Worm (Caenorhabditis elegans) whole organism, L4 larva: ENCODE data around the gene K06H7.2.

ENCODE experiments used
- D1046.2 ChIP-seq: fragments of 200-800 bp; sonication (Bioruptor generic); IDR thresholded peaks from 2 replicates; pipeline ENCODE4 v1.3.6; 2022; ENCODE audit warnings: missing genetic modification characterization, missing compliant biosample characterization
- F10B5.3 ChIP-seq: sonication (generic microtip); optimal IDR thresholded peaks from 2 replicates; lab custom pipeline; 2016; ENCODE audit warnings: mild to moderate bottlenecking, missing genetic modification characterization, missing compliant biosample characterization
- F37D6.2 ChIP-seq: sonication (generic microtip); optimal IDR thresholded peaks from 2 replicates; lab custom pipeline; 2016; ENCODE audit warnings: mild to moderate bottlenecking, missing genetic modification characterization, missing compliant biosample characterization
- F49E8.2 ChIP-seq: sonication (generic microtip); optimal IDR thresholded peaks from 2 replicates; lab custom pipeline; 2016; ENCODE audit warnings: missing compliant biosample characterization, mild to moderate bottlenecking, missing genetic modification characterization, borderline replicate concordance
- R02D3.7 ChIP-seq: fragments of 150-350 bp; sonication (generic microtip); optimal IDR thresholded peaks from 3 replicates; lab custom pipeline; 2014; ENCODE audit warnings: missing biosample characterization, missing genetic modification characterization
- Y105C5A.15 ChIP-seq: fragments of 200-800 bp; sonication (Bioruptor generic); IDR thresholded peaks from 2 replicates; pipeline ENCODE4 v1.3.6; 2022; ENCODE audit warnings: missing genetic modification characterization, missing compliant biosample characterization
- aha-1 ChIP-seq: fragments of 150-350 bp; peaks from one replicate; lab custom pipeline; 2014; ENCODE audit warnings: missing biosample characterization, missing genetic modification characterization
- ama-1 ChIP-seq: fragments of 150-350 bp; optimal IDR thresholded peaks from 2 replicates; lab custom pipeline; 2014; ENCODE audit warnings: inconsistent platforms, mixed read lengths
- attf-4 ChIP-seq: sonication (generic microtip); optimal IDR thresholded peaks from 3 replicates; lab custom pipeline; 2017; ENCODE audit warnings: missing biosample characterization, missing genetic modification characterization
- ceh-32 ChIP-seq: sonication (generic microtip); optimal IDR thresholded peaks from 2 replicates; lab custom pipeline; 2016; ENCODE audit warnings: mild to moderate bottlenecking, missing genetic modification characterization, missing compliant biosample characterization; ENCODE audit not compliant: poor library complexity
- ceh-62 ChIP-seq: sonication (generic microtip); optimal IDR thresholded peaks from 2 replicates; lab custom pipeline; 2017; ENCODE audit warnings: missing biosample characterization, missing genetic modification characterization
- ceh-82 ChIP-seq: sonication (generic microtip); optimal IDR thresholded peaks from 2 replicates; lab custom pipeline; 2017; ENCODE audit warnings: missing biosample characterization, missing genetic modification characterization
- cey-2 ChIP-seq: sonication (generic microtip); optimal IDR thresholded peaks from 3 replicates; lab custom pipeline; 2017; ENCODE audit warnings: missing genetic modification characterization, mild to moderate bottlenecking, missing compliant biosample characterization, antibody characterized with exemption, borderline replicate concordance; ENCODE audit not compliant: insufficient read depth
- daf-8 ChIP-seq: fragments of 200-800 bp; sonication (Bioruptor generic); IDR thresholded peaks from 2 replicates; pipeline ENCODE4 v1.3.6; 2022; ENCODE audit warnings: missing genetic modification characterization, missing compliant biosample characterization
- dmd-8 ChIP-seq: fragments of 200-800 bp; sonication (Bioruptor generic); IDR thresholded peaks from 2 replicates; pipeline ENCODE4 v1.3.6; 2022; ENCODE audit warnings: missing genetic modification characterization, missing compliant biosample characterization
- duxl-1 ChIP-seq: sonication (generic microtip); optimal IDR thresholded peaks from 2 replicates; lab custom pipeline; 2016; ENCODE audit warnings: mild to moderate bottlenecking, missing genetic modification characterization, moderate library complexity, missing compliant biosample characterization; ENCODE audit not compliant: poor library complexity
- fos-1 ChIP-seq: fragments of 150-350 bp; optimal IDR thresholded peaks from 2 replicates; lab custom pipeline; 2014; ENCODE audit warnings: missing biosample characterization, missing genetic modification characterization
- hif-1 ChIP-seq, 2 experiments: sonication (generic microtip); optimal IDR thresholded peaks; 2 replicates each; lab custom pipeline; 2016 to 2017; ENCODE audit warnings: missing compliant biosample characterization in 2 of 2, missing genetic modification characterization in 2 of 2, missing genetic modification reagents in 2 of 2, missing genotype in 2 of 2, mild to moderate bottlenecking in 1 of 2
- hlh-11 ChIP-seq: fragments of 200-800 bp; sonication (Bioruptor generic); optimal IDR thresholded peaks from 2 replicates; lab custom pipeline; 2018; ENCODE audit warnings: mild to moderate bottlenecking, missing genetic modification characterization, missing compliant biosample characterization
- jun-1 ChIP-seq: fragments of 150-350 bp; optimal IDR thresholded peaks from 2 replicates; lab custom pipeline; 2014; ENCODE audit warnings: missing biosample characterization, missing genetic modification reagents, missing genetic modification characterization
- lim-7 ChIP-seq: fragments of 200-800 bp; sonication (Bioruptor generic); IDR thresholded peaks from 2 replicates; pipeline ENCODE4 v1.3.6; 2022; ENCODE audit warnings: missing genetic modification characterization, missing compliant biosample characterization
- lin-38 ChIP-seq: fragments of 200-800 bp; sonication (Bioruptor generic); IDR thresholded peaks from 2 replicates; pipeline ENCODE4 v1.3.6; 2022; ENCODE audit warnings: missing genetic modification reagents, missing genetic modification characterization, missing compliant biosample characterization
- madf-5 ChIP-seq, 2 experiments: fragments of 200-800 bp; sonication (Bioruptor generic); IDR thresholded peaks; 2 replicates each; pipeline ENCODE4 v1.3.6; 2022; ENCODE audit warnings: missing compliant biosample characterization in 2 of 2, missing genetic modification characterization in 2 of 2
- mes-2 ChIP-seq: sonication (generic microtip); optimal IDR thresholded peaks from 2 replicates; lab custom pipeline; 2016; ENCODE audit warnings: missing genotype, mild to moderate bottlenecking, missing genetic modification characterization, missing compliant biosample characterization; ENCODE audit not compliant: poor library complexity, severe bottlenecking
- mxl-2 ChIP-seq: fragments of 200-800 bp; sonication (Bioruptor generic); conservative IDR thresholded peaks from 2 replicates; pipeline ENCODE4 v1.3.6; 2022; ENCODE audit warnings: missing genetic modification reagents, missing genetic modification characterization, missing compliant biosample characterization
- nhr-10 ChIP-seq: fragments of 150-350 bp; optimal IDR thresholded peaks from 2 replicates; lab custom pipeline; 2014; ENCODE audit warnings: missing biosample characterization, missing genetic modification characterization
- nhr-11 ChIP-seq: fragments of 150-350 bp; optimal IDR thresholded peaks from 2 replicates; lab custom pipeline; 2014; ENCODE audit warnings: missing biosample characterization, missing genetic modification characterization
- nhr-111 ChIP-seq: fragments of 200-800 bp; sonication (Bioruptor generic); optimal IDR thresholded peaks from 2 replicates; lab custom pipeline; 2018; ENCODE audit warnings: mild to moderate bottlenecking, missing genetic modification characterization, missing compliant biosample characterization
- nhr-42 ChIP-seq: fragments of 200-800 bp; sonication (Bioruptor generic); IDR thresholded peaks from 2 replicates; pipeline ENCODE4 v1.3.6; 2022; ENCODE audit warnings: missing genetic modification characterization, missing compliant biosample characterization
- nhr-6 ChIP-seq: fragments of 150-350 bp; optimal IDR thresholded peaks from 2 replicates; lab custom pipeline; 2014; ENCODE audit warnings: missing biosample characterization, missing genetic modification characterization
- php-3 ChIP-seq: fragments of 200-800 bp; sonication (Bioruptor generic); IDR thresholded peaks from 2 replicates; pipeline ENCODE4 v1.3.6; 2022; ENCODE audit warnings: missing genetic modification reagents, missing genetic modification characterization, missing compliant biosample characterization
- rbr-2 ChIP-seq: sonication (generic microtip); optimal IDR thresholded peaks from 2 replicates; lab custom pipeline; 2016; ENCODE audit warnings: missing genotype, missing genetic modification characterization, missing compliant biosample characterization
- sdz-12 ChIP-seq: fragments of 200-800 bp; sonication (Bioruptor generic); optimal IDR thresholded peaks from 2 replicates; lab custom pipeline; 2018; ENCODE audit warnings: mild to moderate bottlenecking, missing genetic modification characterization, missing compliant biosample characterization
- set-16 ChIP-seq: fragments of 200-800 bp; sonication (Bioruptor generic); IDR thresholded peaks from 2 replicates; pipeline ENCODE4 v1.3.6; 2022; ENCODE audit warnings: missing genetic modification reagents, missing genetic modification characterization, missing compliant biosample characterization
- skn-1 ChIP-seq: fragments of 150-350 bp; optimal IDR thresholded peaks from 2 replicates; lab custom pipeline; 2014; ENCODE audit warnings: missing biosample characterization, missing genetic modification characterization
- tra-1 ChIP-seq: fragments of 200-800 bp; sonication (Bioruptor generic); IDR thresholded peaks from 2 replicates; pipeline ENCODE4 v1.3.6; 2022; ENCODE audit warnings: missing genetic modification reagents, missing genetic modification characterization, missing compliant biosample characterization
- unc-62 ChIP-seq, 3 experiments: fragments of 150-350 bp in 1 of 3; sonication (generic microtip); optimal IDR thresholded peaks in 2 of 3; peaks in 1 of 3; 1 replicate in 1 of 3; 2 replicates in 2 of 3; lab custom pipeline; 2014 to 2017; ENCODE audit warnings: missing biosample characterization in 3 of 3, missing genetic modification characterization in 3 of 3, missing genetic modification reagents in 3 of 3, missing genotype in 1 of 3
- vab-7 ChIP-seq: fragments of 200-800 bp; sonication (Bioruptor generic); IDR thresholded peaks from 2 replicates; pipeline ENCODE4 v1.3.6; 2022; ENCODE audit warnings: missing genetic modification reagents, missing genetic modification characterization, missing compliant biosample characterization
- zfp-3 ChIP-seq: fragments of 200-800 bp; sonication (Bioruptor generic); conservative IDR thresholded peaks from 2 replicates; pipeline ENCODE4 v1.3.6; 2022; ENCODE audit warnings: missing genetic modification reagents, missing genetic modification characterization, missing compliant biosample characterization
- zip-11 ChIP-seq: fragments of 200-800 bp; sonication (Bioruptor generic); IDR thresholded peaks from 2 replicates; pipeline ENCODE4 v1.3.6; 2022; ENCODE audit warnings: missing genetic modification characterization, missing compliant biosample characterization

The K06H7.2 gene

ce11 chrIII:8061114-8061513 lies 32.3 kb upstream of the K06H7.2 start:
- TF ChIP-seq lim-7 (no peak), unc-62 (GFP tag; optimal IDR thresholded peaks at IDR 0.05 in 1 of 2; lab: Kevin White, UChicago) (peak in 1 of 2 experiments; percentile 96), unc-62 (tag; optimal IDR thresholded peaks at IDR 0.05; lab: Kevin White, UChicago) (no peak)

ce11 chrIII:8063659-8064058 lies 29.7 kb upstream of the K06H7.2 start:
- TF ChIP-seq D1046.2 (no peak), unc-62 (GFP tag; optimal IDR thresholded peaks at IDR 0.05 in 1 of 2; lab: Kevin White, UChicago) (peak in 1 of 2 experiments; percentile 95), unc-62 (tag; optimal IDR thresholded peaks at IDR 0.05; lab: Kevin White, UChicago) (no peak)

ce11 chrIII:8065101-8065500 lies 28.3 kb upstream of the K06H7.2 start:
- TF ChIP-seq rbr-2 (no peak), Y105C5A.15 (GFP tag; lab: Robert Waterston, UW) (no peak), zip-11 (GFP tag; lab: Robert Waterston, UW) (no peak), F37D6.2 (tag; lab: Kevin White, UChicago) (no peak), tra-1 (GFP tag; lab: Robert Waterston, UW) (no peak), zfp-3 (no peak)
- TF ChIP-seq, all 104 proteins: peak for 0

DNA sequence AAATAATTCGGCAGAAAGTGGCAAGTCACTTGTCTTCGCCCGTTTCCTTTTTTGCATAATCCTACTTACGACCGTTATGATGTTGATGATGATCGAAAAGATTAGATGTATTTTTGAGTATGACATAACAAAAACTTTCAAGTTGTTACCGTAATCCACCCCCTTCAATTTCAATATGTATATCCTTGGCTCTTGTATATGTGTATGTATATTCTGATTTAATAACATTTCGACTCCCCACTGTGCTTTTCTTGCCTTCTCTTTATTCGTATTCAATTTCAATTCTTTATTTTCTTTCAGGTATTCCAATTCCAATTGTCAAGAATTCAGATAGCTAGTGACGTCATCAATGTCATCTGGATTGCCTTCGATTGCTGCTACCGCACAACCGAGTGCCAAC lies 26.4 kb upstream of the K06H7.2 start, which contains the start of gene pros-1:
TSS of gene pros-1 (plus strand) at position 301 of the 400 bp plus-strand sequence.
- TF ChIP-seq ceh-32 (tag; lab: Kevin White, UChicago) (no peak), ceh-62 (no peak), sdz-12 (no peak), vab-7 (no peak), mxl-2 (GFP tag; lab: Robert Waterston, UW) (no peak)

DNA sequence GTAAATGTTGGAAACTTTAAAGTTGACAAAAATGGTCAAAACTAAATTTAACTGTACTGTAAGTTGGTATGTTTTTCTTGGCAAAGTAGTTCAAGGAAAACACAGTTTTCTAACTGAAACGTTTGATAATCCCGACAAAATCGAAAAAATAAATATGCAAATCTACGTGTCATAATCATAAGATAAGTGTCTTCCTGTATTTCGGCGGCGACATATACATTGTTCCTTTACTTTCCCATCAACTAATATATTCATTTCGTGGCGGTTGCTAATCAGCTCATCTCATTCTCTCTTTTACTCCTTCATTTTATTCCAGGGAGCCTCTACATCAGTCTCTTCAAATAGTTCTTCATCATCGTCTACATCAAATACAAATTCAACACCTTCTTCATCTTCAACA lies 25.6 kb upstream of the K06H7.2 start:
- TF ChIP-seq hlh-11 (tag; lab: Kevin White, UChicago) (no peak), daf-8 (GFP tag; lab: Robert Waterston, UW) (no peak), aha-1 (tag; lab: Kevin White, UChicago) (peak; percentile 93), R02D3.7 (no peak), nhr-42 (GFP tag; lab: Robert Waterston, UW) (no peak), skn-1 (no peak)
- TF ChIP-seq, all 104 proteins: peak for 1

ce11 chrIII:8069206-8069605 lies 24.2 kb upstream of the K06H7.2 start:
- TF ChIP-seq jun-1 (tag; lab: Kevin White, UChicago) = no peak
- no peak for TF ChIP-seq ceh-82
- peak; percentile 55 for TF ChIP-seq mes-2 (tag; lab: Kevin White, UChicago)
- TF ChIP-seq F10B5.3 (tag; lab: Kevin White, UChicago) = no peak
- no peak for TF ChIP-seq php-3 (GFP tag; lab: Robert Waterston, UW)
- TF ChIP-seq nhr-42 (GFP tag; lab: Robert Waterston, UW) = no peak
- TF ChIP-seq ama-1 (lab: Kevin White, UChicago) = no peak
- TF ChIP-seq nhr-11 (tag; lab: Kevin White, UChicago) = no peak
- no peak for TF ChIP-seq cey-2 (tag; lab: Kevin White, UChicago)
- no peak for TF ChIP-seq nhr-6
- TF ChIP-seq nhr-111 (GFP tag; lab: Kevin White, UChicago) = no peak
- TF ChIP-seq fos-1 (tag; lab: Kevin White, UChicago) = no peak
- no peak for TF ChIP-seq mxl-2 (GFP tag; lab: Robert Waterston, UW)
- TF ChIP-seq rbr-2 = no peak
- TF ChIP-seq dmd-8 (GFP tag; lab: Robert Waterston, UW) = 0 out of 2 replicates have a peak, but pooled peaks have one; percentile 57
- TF ChIP-seq hif-1 (tag; optimal IDR thresholded peaks at IDR 0.05; lab: Kevin White, UChicago) = no peak
- peak; percentile 38; the same call in 1 of the 2 replicates for TF ChIP-seq vab-7
- TF ChIP-seq F49E8.2 (tag; lab: Kevin White, UChicago) = no peak
- no peak for TF ChIP-seq attf-4 (tag; lab: Kevin White, UChicago)
- peak in 1 of 2 experiments; percentile 95 for TF ChIP-seq unc-62 (GFP tag; optimal IDR thresholded peaks at IDR 0.05 in 1 of 2; lab: Kevin White, UChicago)
- no peak for TF ChIP-seq unc-62 (tag; optimal IDR thresholded peaks at IDR 0.05; lab: Kevin White, UChicago)
- TF ChIP-seq set-16 (GFP tag; lab: Robert Waterston, UW) = no peak
- TF ChIP-seq nhr-10 = no peak
- TF ChIP-seq R02D3.7 = no peak
- TF ChIP-seq lin-38 (GFP tag; lab: Robert Waterston, UW) = no peak
- TF ChIP-seq duxl-1 (tag; lab: Kevin White, UChicago) = peak; percentile 14
- TF ChIP-seq ceh-62 = no peak
- 0 out of 4 replicates have a peak, but pooled peaks have one; percentile 10 to 15 for TF ChIP-seq madf-5 (GFP tag; IDR thresholded peaks at IDR 0.05; lab: Robert Waterston, UW)
